4 worm cellular contexts compared by ENCODE assay signal in the genomic region with DNA sequence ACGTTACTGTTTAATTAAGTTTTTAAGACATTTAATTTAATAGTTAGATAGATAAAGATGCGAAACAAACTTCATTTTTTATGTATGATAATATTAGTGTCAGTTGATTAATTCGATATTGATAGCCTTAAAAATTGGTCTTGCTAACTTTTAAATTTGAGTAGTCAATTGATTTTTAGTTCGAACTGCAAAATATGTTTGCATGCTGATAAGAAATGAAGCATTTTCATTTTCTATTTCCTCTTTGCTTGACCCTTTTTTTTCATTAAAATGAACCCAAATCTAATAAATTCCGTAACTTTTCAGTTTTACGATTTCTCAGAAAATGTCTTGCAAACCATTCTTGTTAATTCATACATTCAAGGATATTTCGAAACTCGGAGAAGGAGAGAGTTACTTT.
A peak's percentile ranks its signal among the peaks of the same experiment; 100 is the strongest.
TF ChIP-seq lines count a peak whose summit lies in the region.

Gene math-22, plus strand, starts transcription at position 301 of the 400 bp plus-strand sequence.

TF ChIP-seq in whole organism, L2 larva, 48 proteins besides CTCF, POLR2A, EP300 and RAD21:
- TF ChIP-seq fos-1 (tag; optimal IDR thresholded peaks at IDR 0.05; lab: Kevin White, UChicago), result peak; percentile 23
- no peak for TF ChIP-seq unc-55 (GFP tag; optimal IDR thresholded peaks at IDR 0.05; lab: Kevin White, UChicago)

TF ChIP-seq in whole organism, L3 larva, 47 proteins besides CTCF, POLR2A, EP300 and RAD21:
- no peak for TF ChIP-seq ceh-28 (tag; optimal IDR thresholded peaks at IDR 0.05; lab: Kevin White, UChicago)
- TF ChIP-seq pqm-1 (tag; optimal IDR thresholded peaks at IDR 0.05; lab: Kevin White, UChicago), result peak; percentile 16

TF ChIP-seq in whole organism, L4 larva, 104 proteins besides CTCF, POLR2A, EP300 and RAD21:
- TF ChIP-seq set-16 (GFP tag; IDR thresholded peaks at IDR 0.05; lab: Robert Waterston, UW), result no peak
- TF ChIP-seq F10B5.3 (tag; optimal IDR thresholded peaks at IDR 0.05; lab: Kevin White, UChicago), result no peak
- peak; percentile 19 for TF ChIP-seq pqm-1 (tag; optimal IDR thresholded peaks at IDR 0.05; lab: Kevin White, UChicago)
- no peak for TF ChIP-seq daf-16 (GFP tag; optimal IDR thresholded peaks at IDR 0.05; lab: Kevin White, UChicago)
- TF ChIP-seq daf-16 (tag; optimal IDR thresholded peaks at IDR 0.05; lab: Kevin White, UChicago), result no peak
- TF ChIP-seq ztf-11 (tag; optimal IDR thresholded peaks at IDR 0.05; lab: Kevin White, UChicago), result no peak
- TF ChIP-seq zfp-2 (tag; optimal IDR thresholded peaks at IDR 0.05; lab: Kevin White, UChicago), result no peak

TF ChIP-seq in whole organism, young adult, 124 proteins besides CTCF, POLR2A, EP300 and RAD21:
- TF ChIP-seq nhr-80 (tag; optimal IDR thresholded peaks at IDR 0.05; lab: Kevin White, UChicago) (peak; percentile 3), aptf-2 (GFP tag; conservative IDR thresholded peaks at IDR 0.05; lab: Robert Waterston, UW) (no peak), snpc-1.3 (tag; optimal IDR thresholded peaks at IDR 0.05; lab: Kevin White, UChicago; ENCODE audit: insufficient read depth) (no peak), egrh-3 (GFP tag; IDR thresholded peaks at IDR 0.05; lab: Robert Waterston, UW) (no peak), tbp1 (GFP tag; optimal IDR thresholded peaks at IDR 0.05; lab: Kevin White, UChicago) (no peak)
